Worm (Caenorhabditis elegans): ENCODE data around the gene K12B6.11.

The K12B6.11 gene

DNA sequence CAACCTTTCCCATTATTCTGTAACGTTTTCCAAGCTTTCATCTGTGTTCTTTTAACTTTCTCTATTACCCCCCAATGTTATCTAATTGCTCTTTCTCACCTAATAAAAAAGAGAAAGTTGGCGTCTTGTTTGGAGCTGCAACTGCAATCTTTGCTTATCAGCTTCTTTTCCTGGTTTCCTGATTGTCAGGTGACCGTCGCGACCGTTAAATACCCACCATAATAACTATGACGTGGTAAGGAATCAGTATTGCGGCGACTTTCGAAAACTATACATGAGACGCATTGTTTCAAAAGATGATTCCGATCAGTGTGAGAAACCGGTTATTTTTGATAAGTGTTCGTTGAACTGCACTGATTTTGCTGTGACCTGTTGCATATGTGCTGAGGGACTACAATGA, 13.5 kb upstream of the K12B6.11 start (continued):
- no peak for TF ChIP-seq dmd-9 (GFP tag; IDR thresholded peaks at IDR 0.05)
- no peak for TF ChIP-seq sdz-12 (GFP tag; optimal IDR thresholded peaks at IDR 0.05)
- no peak for TF ChIP-seq daf-12 (tag; optimal IDR thresholded peaks at IDR 0.05)
- no peak for TF ChIP-seq snpc-4 (tag; optimal IDR thresholded peaks at IDR 0.05)
- no peak for TF ChIP-seq ceh-32 (tag; optimal IDR thresholded peaks at IDR 0.05; ENCODE audit: poor library complexity)
- no peak for TF ChIP-seq pha-4 (GFP tag; IDR thresholded peaks at IDR 0.05)
- TF ChIP-seq pha-4 (tag; optimal IDR thresholded peaks at IDR 0.05): no peak
- peak; percentile 56 for TF ChIP-seq fos-1 (tag; optimal IDR thresholded peaks at IDR 0.05)
- peak; percentile 93 for TF ChIP-seq pqm-1 (tag; optimal IDR thresholded peaks at IDR 0.05)
- TF ChIP-seq dmd-6 (GFP tag; IDR thresholded peaks at IDR 0.05): peak; percentile 93
- TF ChIP-seq nhr-48 (tag; optimal IDR thresholded peaks at IDR 0.05): peak; percentile 75
- no peak for TF ChIP-seq egl-27 (tag; optimal IDR thresholded peaks at IDR 0.05)
- no peak for TF ChIP-seq fkh-10 (GFP tag; optimal IDR thresholded peaks at IDR 0.05)
- no peak for TF ChIP-seq ces-1 (GFP tag; optimal IDR thresholded peaks at IDR 0.05)
- TF ChIP-seq saeg-2 (GFP tag; IDR thresholded peaks at IDR 0.05): peak; percentile 68; the same call in 1 of the 2 replicates
- peak; percentile 13 for TF ChIP-seq aha-1 (tag)
- no peak for TF ChIP-seq zag-1 (tag; optimal IDR thresholded peaks at IDR 0.05)
- no peak for TF ChIP-seq set-16 (GFP tag; IDR thresholded peaks at IDR 0.05)
- no peak for TF ChIP-seq egl-43 (GFP tag; IDR thresholded peaks at IDR 0.05)
- no peak for TF ChIP-seq hif-1 (tag; optimal IDR thresholded peaks at IDR 0.05)
- no peak for TF ChIP-seq nhr-41 (GFP tag; IDR thresholded peaks at IDR 0.05)
- no peak for TF ChIP-seq attf-4 (tag; optimal IDR thresholded peaks at IDR 0.05)
- TF ChIP-seq mes-2 (tag; optimal IDR thresholded peaks at IDR 0.05; ENCODE audit: poor library complexity, severe bottlenecking): peak; percentile 4
- TF ChIP-seq zfp-3 (GFP tag; conservative IDR thresholded peaks at IDR 0.05): 0 out of 2 replicates have a peak, but pooled peaks have one; percentile 32
- no peak for TF ChIP-seq nhr-25 (tag; optimal IDR thresholded peaks at IDR 0.05; ENCODE audit: borderline replicate concordance, insufficient read depth)
- no peak for TF ChIP-seq duxl-1 (tag; optimal IDR thresholded peaks at IDR 0.05; ENCODE audit: poor library complexity)
- TF ChIP-seq F37D6.2 (tag; optimal IDR thresholded peaks at IDR 0.05): no peak
- TF ChIP-seq ceh-44 (GFP tag; IDR thresholded peaks at IDR 0.05): no peak
- TF ChIP-seq arid-1 (GFP tag; conservative IDR thresholded peaks at IDR 0.05): no peak
- no peak for TF ChIP-seq nhr-76 (tag; optimal IDR thresholded peaks at IDR 0.05)
- TF ChIP-seq ZK546.5 (tag; optimal IDR thresholded peaks at IDR 0.05): no peak

- TF ChIP-seq daf-16 (GFP tag; optimal IDR thresholded peaks at IDR 0.05) (peak in 1 of 2 experiments; percentile 48), daf-16 (tag; optimal IDR thresholded peaks at IDR 0.05) (peak; percentile 98), pha-4 (GFP tag; IDR thresholded peaks at IDR 0.05) (0 out of 2 replicates have a peak, but pooled peaks have one; percentile 15), pha-4 (tag; optimal IDR thresholded peaks at IDR 0.05) (no peak), zfp-2 (tag; optimal IDR thresholded peaks at IDR 0.05) (no peak), saeg-2 (GFP tag; IDR thresholded peaks at IDR 0.05) (no peak), ceh-44 (GFP tag; IDR thresholded peaks at IDR 0.05) (no peak), daf-8 (GFP tag; IDR thresholded peaks at IDR 0.05) (no peak), nhr-77 (tag; optimal IDR thresholded peaks at IDR 0.05) (peak; percentile 92), nhr-10 (tag; optimal IDR thresholded peaks at IDR 0.05) (peak; percentile 92), lin-1 (GFP tag; IDR thresholded peaks at IDR 0.05) (peak; percentile 59), mes-2 (tag; optimal IDR thresholded peaks at IDR 0.05; ENCODE audit: poor library complexity, severe bottlenecking) (peak; percentile 31), tra-1 (GFP tag; IDR thresholded peaks at IDR 0.05) (peak; percentile 45; the same call in 1 of the 2 replicates), T20F7.1 (GFP tag; optimal IDR thresholded peaks at IDR 0.05) (peak; percentile 45), nhr-48 (tag; optimal IDR thresholded peaks at IDR 0.05) (peak; percentile 87), attf-4 (tag; optimal IDR thresholded peaks at IDR 0.05) (no peak), nhr-28 (tag; optimal IDR thresholded peaks at IDR 0.05) (peak; percentile 93), mep-1 (tag; optimal IDR thresholded peaks at IDR 0.05) (peak; percentile 60), hlh-30 (tag; optimal IDR thresholded peaks at IDR 0.05; ENCODE audit: insufficient read depth) (peak; percentile 70), dmd-6 (GFP tag; IDR thresholded peaks at IDR 0.05) (peak; percentile 94), lir-3 (tag; optimal IDR thresholded peaks at IDR 0.05) (no peak), F26F4.8 (GFP tag; conservative IDR thresholded peaks at IDR 0.05) (no peak), nhr-102 (tag; optimal IDR thresholded peaks at IDR 0.05) (peak; percentile 56), lin-39 (tag; optimal IDR thresholded peaks at IDR 0.05) (no peak), ceh-82 (tag; optimal IDR thresholded peaks at IDR 0.05) (no peak), ama-1 (optimal IDR thresholded peaks at IDR 0.05) (peak; percentile 95), dve-1 (tag; optimal IDR thresholded peaks at IDR 0.05; ENCODE audit: insufficient read depth) (peak; percentile 97), pqm-1 (tag; optimal IDR thresholded peaks at IDR 0.05) (peak; percentile 97), nhr-11 (tag; optimal IDR thresholded peaks at IDR 0.05) (peak; percentile 1)
These were observed 12.5 kb upstream of the K12B6.11 start, which contains the start of gene F31F7.1 for ce11 chrV:6276205-6276604. Gene F31F7.1, plus strand, starts transcription at chrV:6276439.

Data from whole organism, L4 larva.